Fruit fly (Drosophila melanogaster) whole organism, embryonic: Measurements from ENCODE around the gene CG8837.

Experiments
- CG10979 ChIP-seq: fragments of 200-800 bp; sonication (Bioruptor generic); optimal IDR thresholded peaks from 2 replicates; lab custom pipeline; 2018; ENCODE audit warnings: missing biosample characterization, mild to moderate bottlenecking, missing genetic modification characterization, moderate library complexity
- CG11398 ChIP-seq: fragments of 200-800 bp; sonication (Bioruptor generic); optimal IDR thresholded peaks from 2 replicates; lab custom pipeline; 2016; ENCODE audit warnings: missing biosample characterization, missing genetic modification characterization
- CG11723 ChIP-seq: fragments of 200-800 bp; sonication (Bioruptor generic); optimal IDR thresholded peaks from 2 replicates; lab custom pipeline; 2017; ENCODE audit warnings: missing biosample characterization, mild to moderate bottlenecking, missing genetic modification characterization
- CG12236 ChIP-seq: fragments of 200-800 bp; sonication (Bioruptor generic); optimal IDR thresholded peaks from 2 replicates; lab custom pipeline; 2016; ENCODE audit warnings: missing biosample characterization, missing genetic modification characterization
- CG14860 ChIP-seq: fragments of 200-800 bp; sonication (Bioruptor generic); IDR thresholded peaks from 3 replicates; pipeline ENCODE4 v1.3.6; 2022; ENCODE audit warnings: missing biosample characterization, missing genetic modification characterization; ENCODE audit not compliant: partially characterized antibody
- CG1529 ChIP-seq: fragments of 200-800 bp; sonication (Bioruptor generic); optimal IDR thresholded peaks from 3 replicates; lab custom pipeline; 2018; ENCODE audit warnings: missing biosample characterization, missing genetic modification characterization
- CG15514 ChIP-seq: fragments of 200-800 bp; sonication (Bioruptor generic); optimal IDR thresholded peaks from 3 replicates; lab custom pipeline; 2017; ENCODE audit warnings: missing biosample characterization, missing genetic modification characterization, mild to moderate bottlenecking, moderate library complexity, missing genetic modification reagents
- CG17361 ChIP-seq: fragments of 200-800 bp; sonication (Bioruptor generic); IDR thresholded peaks from 3 replicates; pipeline ENCODE4 v1.3.6; 2022; ENCODE audit warnings: missing biosample characterization, missing genetic modification characterization
- CG2202 ChIP-seq: fragments of 200-800 bp; sonication (Bioruptor generic); optimal IDR thresholded peaks from 2 replicates; lab custom pipeline; 2018; ENCODE audit warnings: missing biosample characterization, mild to moderate bottlenecking, missing genetic modification characterization
- CG31224 ChIP-seq: fragments of 200-800 bp; sonication (Bioruptor generic); IDR thresholded peaks from 2 replicates; pipeline ENCODE4 v1.3.6; 2022; ENCODE audit warnings: missing biosample characterization, missing genetic modification characterization
- CG32532 ChIP-seq: fragments of 200-800 bp; sonication (Bioruptor generic); IDR thresholded peaks from 2 replicates; pipeline ENCODE4 v1.3.6; 2022; ENCODE audit warnings: missing biosample characterization, missing genetic modification characterization
- CG34376 ChIP-seq: fragments of 200-800 bp; sonication (Bioruptor generic); optimal IDR thresholded peaks from 2 replicates; lab custom pipeline; 2018; ENCODE audit warnings: missing biosample characterization, mild to moderate bottlenecking, missing genetic modification characterization
- CG34422 ChIP-seq: fragments of 200-800 bp; sonication (Bioruptor generic); IDR thresholded peaks from 3 replicates; pipeline ENCODE4 v1.3.6; 2022; ENCODE audit warnings: missing biosample characterization, missing genetic modification characterization
- CG4404 ChIP-seq: fragments of 200-800 bp; sonication (Bioruptor generic); IDR thresholded peaks from 2 replicates; pipeline ENCODE4 v1.3.6; 2022; ENCODE audit warnings: missing biosample characterization, missing genetic modification characterization
- CG6272 ChIP-seq: fragments of 200-800 bp; sonication (Bioruptor generic); IDR thresholded peaks from 2 replicates; pipeline ENCODE4 v1.3.6; 2022; ENCODE audit warnings: missing biosample characterization, missing genetic modification characterization
- CG6689 ChIP-seq: fragments of 200-800 bp; sonication (Bioruptor generic); IDR thresholded peaks from 2 replicates; pipeline ENCODE4 v1.3.6; 2022; ENCODE audit warnings: missing biosample characterization, missing genetic modification characterization
- CG8924 ChIP-seq: fragments of 200-800 bp; optimal IDR thresholded peaks from 3 replicates; lab custom pipeline; 2019; ENCODE audit warnings: missing biosample characterization, mild to moderate bottlenecking, missing genetic modification characterization, moderate library complexity
- CG9876 ChIP-seq: fragments of 200-800 bp; sonication (Bioruptor generic); optimal IDR thresholded peaks from 2 replicates; lab custom pipeline; 2016; ENCODE audit warnings: missing biosample characterization, missing genetic modification characterization
- D19A ChIP-seq: fragments of 200-800 bp; optimal IDR thresholded peaks from 3 replicates; lab custom pipeline; 2019; ENCODE audit warnings: missing biosample characterization, mild to moderate bottlenecking, missing genetic modification characterization, moderate library complexity
- Dbx ChIP-seq: fragments of 200-800 bp; sonication (Bioruptor generic); IDR thresholded peaks from 3 replicates; pipeline ENCODE4 v1.3.6; 2022; ENCODE audit warnings: missing biosample characterization, missing genetic modification characterization
- Doc3 ChIP-seq: fragments of 200-800 bp; sonication (Bioruptor generic); IDR thresholded peaks from 3 replicates; pipeline ENCODE4 v1.3.6; 2022; ENCODE audit warnings: missing biosample characterization, missing genetic modification characterization; ENCODE audit not compliant: partially characterized antibody
- Drgx ChIP-seq: fragments of 200-800 bp; sonication (Bioruptor generic); IDR thresholded peaks from 2 replicates; pipeline ENCODE4 v1.3.6; 2022; ENCODE audit warnings: missing biosample characterization, missing genetic modification characterization
- Ets65A ChIP-seq: fragments of 200-800 bp; sonication (Bioruptor generic); peaks from one replicate; lab custom pipeline; 2016; ENCODE audit warnings: missing biosample characterization, missing genetic modification characterization
- Gug ChIP-seq: fragments of 200-800 bp; sonication (Bioruptor generic); IDR thresholded peaks from 4 replicates; pipeline ENCODE4 v1.3.6; 2022; ENCODE audit warnings: missing biosample characterization, missing genetic modification characterization
- Lpt ChIP-seq: fragments of >200 bp; optimal IDR thresholded peaks from 2 replicates; lab custom pipeline; 2018; ENCODE audit warnings: missing biosample characterization, missing genetic modification characterization
- Med ChIP-seq: fragments of 200-800 bp; sonication (Bioruptor generic); peaks from one replicate; lab custom pipeline; 2016; ENCODE audit warnings: missing biosample characterization, missing genetic modification characterization, mild to moderate bottlenecking, inconsistent platforms, moderate library complexity
- Six4 ChIP-seq: fragments of 200-800 bp; sonication (Bioruptor generic); optimal IDR thresholded peaks from 2 replicates; lab custom pipeline; 2016; ENCODE audit warnings: missing biosample characterization, missing genetic modification characterization
- Xrp1 ChIP-seq: fragments of 200-800 bp; sonication (Bioruptor generic); IDR thresholded peaks from 2 replicates; pipeline ENCODE4 v1.3.6; 2022; ENCODE audit warnings: missing biosample characterization, missing genetic modification characterization
- ap ChIP-seq: fragments of 200-800 bp; sonication (Bioruptor generic); IDR thresholded peaks from 2 replicates; pipeline ENCODE4 v1.3.6; 2022; ENCODE audit warnings: missing biosample characterization, missing genetic modification characterization
- bab2 ChIP-seq: fragments of 200-800 bp; sonication (Bioruptor generic); optimal IDR thresholded peaks from 2 replicates; lab custom pipeline; 2016; ENCODE audit warnings: missing biosample characterization, missing genetic modification characterization
- cas ChIP-seq: fragments of 200-800 bp; sonication (Bioruptor generic); IDR thresholded peaks from 2 replicates; pipeline ENCODE4 v1.3.6; 2022; ENCODE audit warnings: missing biosample characterization, missing genetic modification characterization
- dati ChIP-seq: fragments of 200-800 bp; sonication (Bioruptor generic); IDR thresholded peaks from 2 replicates; pipeline ENCODE4 v1.3.6; 2022; ENCODE audit warnings: missing biosample characterization, missing genetic modification characterization
- fd64A ChIP-seq: fragments of 200-800 bp; sonication (Bioruptor generic); optimal IDR thresholded peaks from 3 replicates; lab custom pipeline; 2018; ENCODE audit warnings: missing biosample characterization, mild to moderate bottlenecking, missing genetic modification characterization
- gcm ChIP-seq: fragments of 200-800 bp; sonication (Bioruptor generic); optimal IDR thresholded peaks from 2 replicates; lab custom pipeline; 2019; ENCODE audit warnings: missing biosample characterization, mild to moderate bottlenecking, missing genetic modification characterization, moderate library complexity
- insv ChIP-seq, 2 experiments: fragments of 200-800 bp; sonication (Bioruptor generic); optimal IDR thresholded peaks; 3 replicates each; lab custom pipeline; 2016 to 2018; ENCODE audit warnings: missing biosample characterization in 2 of 2, missing genetic modification characterization in 2 of 2
- jigr1 ChIP-seq: fragments of 200-800 bp; sonication (Bioruptor generic); IDR thresholded peaks from 3 replicates; pipeline ENCODE4 v1.3.6; 2022; ENCODE audit warnings: missing biosample characterization, missing genetic modification characterization
- lbe ChIP-seq: fragments of 200-800 bp; sonication (Bioruptor generic); optimal IDR thresholded peaks from 2 replicates; lab custom pipeline; 2016; ENCODE audit warnings: missing biosample characterization, mild to moderate bottlenecking, missing genetic modification characterization
- lola ChIP-seq, 3 experiments: fragments of >200 bp in 2 of 3; fragments of 200-800 bp in 1 of 3; sonication (Bioruptor generic) in 1 of 3; optimal IDR thresholded peaks; 2 replicates each; lab custom pipeline; 2017 to 2019; ENCODE audit warnings: missing biosample characterization in 3 of 3, missing genetic modification characterization in 3 of 3, mild to moderate bottlenecking in 1 of 3, moderate library complexity in 1 of 3
- mam ChIP-seq: fragments of 200-800 bp; sonication (Bioruptor generic); optimal IDR thresholded peaks from 3 replicates; lab custom pipeline; 2016; ENCODE audit warnings: missing biosample characterization, missing genetic modification characterization
- mirr ChIP-seq: fragments of 200-800 bp; sonication (Bioruptor generic); optimal IDR thresholded peaks from 3 replicates; lab custom pipeline; 2018; ENCODE audit warnings: missing biosample characterization, mild to moderate bottlenecking, missing genetic modification characterization
- phol ChIP-seq: fragments of 200-800 bp; sonication (Bioruptor generic); optimal IDR thresholded peaks from 3 replicates; lab custom pipeline; 2018; ENCODE audit warnings: missing biosample characterization, mild to moderate bottlenecking, missing genetic modification characterization, moderate library complexity
- prd ChIP-seq, 3 experiments: fragments of >200 bp in 2 of 3; fragments of 200-800 bp in 1 of 3; sonication (Bioruptor generic) in 1 of 3; optimal IDR thresholded peaks in 2 of 3; IDR thresholded peaks in 1 of 3; 2 replicates in 2 of 3; 3 replicates in 1 of 3; pipeline versions ENCODE4 v1.3.6 to Lab custom; 2017 to 2022; ENCODE audit warnings: missing biosample characterization in 1 of 3, missing genetic modification characterization in 1 of 3
- psq ChIP-seq: fragments of 200-800 bp; sonication (Bioruptor generic); optimal IDR thresholded peaks from 2 replicates; lab custom pipeline; 2017; ENCODE audit warnings: missing biosample characterization, missing genetic modification characterization
- ro ChIP-seq: fragments of 200-800 bp; sonication (Bioruptor generic); IDR thresholded peaks from 2 replicates; pipeline ENCODE4 v1.3.6; 2022; ENCODE audit warnings: missing biosample characterization, missing genetic modification characterization
- so ChIP-seq: fragments of 200-800 bp; sonication (Bioruptor generic); IDR thresholded peaks from 3 replicates; pipeline ENCODE4 v1.3.6; 2022; ENCODE audit warnings: missing biosample characterization, missing genetic modification characterization
- sqz ChIP-seq: fragments of 200-800 bp; sonication (Bioruptor generic); optimal IDR thresholded peaks from 3 replicates; lab custom pipeline; 2018; ENCODE audit warnings: missing biosample characterization, mild to moderate bottlenecking, missing genetic modification characterization
- tin ChIP-seq: fragments of 200-800 bp; sonication (Bioruptor generic); optimal IDR thresholded peaks from 3 replicates; lab custom pipeline; 2016; ENCODE audit warnings: missing biosample characterization, missing genetic modification characterization
- tna ChIP-seq: fragments of 200-800 bp; sonication (Bioruptor generic); IDR thresholded peaks from 2 replicates; pipeline ENCODE4 v1.3.6; 2022; ENCODE audit warnings: missing biosample characterization, missing genetic modification characterization; ENCODE audit not compliant: partially characterized antibody
- ttk ChIP-seq: fragments of 200-800 bp; sonication (Bioruptor generic); IDR thresholded peaks from 2 replicates; pipeline ENCODE4 v2.1.2; 2022; ENCODE audit warnings: missing biosample characterization, missing genetic modification characterization

The CG8837 gene

DNA sequence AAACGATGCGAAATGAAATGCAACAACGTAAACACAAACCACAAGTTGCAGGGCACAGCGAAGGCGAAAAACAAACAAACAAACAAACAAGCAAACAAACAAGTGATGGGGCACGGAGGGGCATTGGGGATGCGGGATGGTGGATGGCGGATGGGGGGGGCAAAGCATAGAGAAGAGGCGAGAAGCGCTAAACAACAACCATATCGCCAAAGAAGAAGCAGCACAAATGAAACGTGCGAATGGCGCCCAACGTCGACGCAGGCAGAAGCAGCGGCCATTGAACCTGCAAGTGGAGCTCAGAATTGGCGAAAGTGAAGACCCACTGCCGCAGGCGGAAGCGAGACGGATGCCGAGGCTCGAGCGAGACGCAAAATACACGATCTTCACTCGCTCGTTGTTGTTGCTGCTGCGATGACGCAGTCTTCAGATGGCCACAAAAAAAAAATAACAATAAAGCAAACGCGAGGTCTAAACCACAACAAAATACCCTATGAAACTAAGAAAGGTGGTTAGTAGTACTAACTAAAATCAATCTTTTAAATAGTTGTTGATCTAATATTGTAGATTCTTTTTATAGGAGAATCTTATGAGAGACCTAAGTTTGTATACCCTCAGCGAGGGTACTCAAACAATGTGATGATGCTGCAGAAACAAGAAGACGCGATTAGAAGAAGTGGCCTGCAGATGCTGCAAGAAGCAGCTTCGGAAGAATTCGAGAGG, 25.9 kb downstream of the CG8837 start (continued):
- TF ChIP-seq dati (GFP tag; lab: Robert Waterston, UW) (no peak), CG1529 (GFP tag; lab: Kevin White, UChicago) (peak; percentile 24), so (GFP tag; lab: Robert Waterston, UW) (0 out of 3 replicates have a peak, but pooled peaks have one; percentile 41), ttk (no peak), CG2202 (tag; lab: Kevin White, UChicago) (peak; percentile 7), CG6272 (GFP tag; lab: Robert Waterston, UW) (no peak), Drgx (GFP tag; lab: Robert Waterston, UW) (peak; percentile 80), ap (GFP tag; lab: Robert Waterston, UW) (0 out of 2 replicates have a peak, but pooled peaks have one; percentile 30), gcm (GFP tag; lab: Kevin White, UChicago) (no peak), CG12236 (GFP tag; lab: Kevin White, UChicago) (no peak), CG11723 (GFP tag; lab: Kevin White, UChicago) (no peak), lbe (GFP tag; lab: Kevin White, UChicago) (peak; percentile 90), tin (GFP tag; lab: Kevin White, UChicago) (no peak), Lpt (GFP tag; lab: Kevin White, UChicago) (no peak), CG32532 (GFP tag; lab: Robert Waterston, UW) (0 out of 2 replicates have a peak, but pooled peaks have one; percentile 21), bab2 (GFP tag; lab: Kevin White, UChicago) (no peak), CG9876 (GFP tag; lab: Kevin White, UChicago) (no peak), CG6689 (GFP tag; lab: Robert Waterston, UW) (0 out of 2 replicates have a peak, but pooled peaks have one; percentile 21), Dbx (GFP tag; lab: Robert Waterston, UW) (0 out of 3 replicates have a peak, but pooled peaks have one; percentile 23), Gug (GFP tag; lab: Robert Waterston, UW) (no peak), CG14860 (GFP tag; lab: Robert Waterston, UW) (no peak), CG15514 (no peak), cas (GFP tag; lab: Robert Waterston, UW) (no peak), CG10979 (tag; lab: Kevin White, UChicago) (peak; percentile 15), CG11398 (GFP tag; lab: Kevin White, UChicago) (no peak), fd64A (GFP tag; lab: Kevin White, UChicago) (peak; percentile 25), CG31224 (0 out of 2 replicates have a peak, but pooled peaks have one; percentile 20), jigr1 (no peak), prd (optimal IDR thresholded peaks at IDR 0.05; lab: Kevin White, UChicago) (no peak), prd (GFP tag; IDR thresholded peaks at IDR 0.05; lab: Robert Waterston, UW) (peak; percentile 42; the same call in 1 of the 3 replicates), insv (GFP tag; optimal IDR thresholded peaks at IDR 0.05; lab: Kevin White, UChicago) (no peak), CG4404 (no peak), lola (GFP tag; optimal IDR thresholded peaks at IDR 0.05; lab: Kevin White, UChicago) (peak in 1 of 3 experiments; percentile 14), mam (GFP tag; lab: Kevin White, UChicago) (no peak), CG8924 (tag; lab: Kevin White, UChicago) (no peak), mirr (GFP tag; lab: Kevin White, UChicago) (no peak), Ets65A (peak; percentile 68), psq (GFP tag; lab: Kevin White, UChicago) (peak; percentile 59), Doc3 (GFP tag; lab: Robert Waterston, UW) (no peak), CG17361 (GFP tag; lab: Robert Waterston, UW) (0 out of 3 replicates have a peak, but pooled peaks have one; percentile 13), phol (no peak), Med (peak; percentile 49), D19A (tag; lab: Kevin White, UChicago) (peak; percentile 69), Xrp1 (GFP tag; lab: Robert Waterston, UW) (peak; percentile 40; the same call in 1 of the 2 replicates), CG34376 (GFP tag; lab: Kevin White, UChicago) (no peak), ro (GFP tag; lab: Robert Waterston, UW) (no peak), sqz (GFP tag; lab: Kevin White, UChicago) (peak; percentile 58), tna (GFP tag; lab: Robert Waterston, UW) (0 out of 2 replicates have a peak, but pooled peaks have one; percentile 19), CG34422 (GFP tag; lab: Robert Waterston, UW) (no peak), Six4 (no peak)
